Worm (Caenorhabditis elegans): ENCODE results near the gene aqp-1.

DNA sequence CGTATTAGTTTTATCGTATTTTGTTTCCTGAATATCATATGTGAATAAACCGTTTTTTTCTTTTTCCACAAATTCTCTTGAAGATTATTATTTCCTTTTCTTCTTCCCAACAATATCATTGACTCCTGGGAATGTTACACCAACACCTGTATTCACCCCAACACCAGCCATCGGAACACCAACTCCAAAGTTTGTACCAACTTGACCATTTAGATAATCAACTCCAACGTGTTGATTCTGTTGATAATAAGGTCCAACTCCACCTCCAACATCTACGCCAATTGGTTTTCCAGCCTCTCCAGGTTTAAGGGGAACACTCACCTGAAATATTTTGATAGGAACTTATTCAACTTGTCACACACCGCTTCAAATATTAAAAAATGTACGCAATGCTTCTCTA, 40.7 kb downstream of the aqp-1 start:
- TF ChIP-seq W03F9.2 (tag; optimal IDR thresholded peaks at IDR 0.05) (no peak), him-1 (tag; optimal IDR thresholded peaks at IDR 0.05) (no peak)
